Fruit fly (Drosophila melanogaster) whole organism, pupa: ENCODE measurements around the gene CG14265.

Experiments used
- CG13204 ChIP-seq: fragments of 200-800 bp; sonication (Bioruptor generic); optimal IDR thresholded peaks from 2 replicates; lab custom pipeline; 2018; ENCODE audit warnings: missing biosample characterization, mild to moderate bottlenecking, missing genetic modification characterization, moderate library complexity
- CG14655 ChIP-seq: fragments of 200-800 bp; sonication (Bioruptor generic); optimal IDR thresholded peaks from 3 replicates; lab custom pipeline; 2017; ENCODE audit warnings: mild to moderate bottlenecking, missing biosample characterization, missing genetic modification reagents, missing genetic modification characterization
- CG17806 ChIP-seq: fragments of 200-800 bp; sonication (Bioruptor generic); optimal IDR thresholded peaks from 2 replicates; lab custom pipeline; 2018; ENCODE audit warnings: missing biosample characterization, mild to moderate bottlenecking, missing genetic modification characterization, moderate library complexity
- CG32121 ChIP-seq: fragments of 200-800 bp; sonication (Bioruptor generic); IDR thresholded peaks from 2 replicates; pipeline ENCODE4 v1.3.6; 2022; ENCODE audit warnings: missing biosample characterization, missing genetic modification characterization
- CG34367 ChIP-seq: fragments of 200-800 bp; sonication (Bioruptor generic); optimal IDR thresholded peaks from 2 replicates; lab custom pipeline; 2018; ENCODE audit warnings: missing biosample characterization, mild to moderate bottlenecking, missing genetic modification characterization
- CG4496 ChIP-seq: fragments of 200-800 bp; sonication (Bioruptor generic); IDR thresholded peaks from 3 replicates; pipeline ENCODE4 v1.3.6; 2022; ENCODE audit warnings: missing biosample characterization, missing genetic modification characterization
- CG8301 ChIP-seq: fragments of 200-800 bp; sonication (Bioruptor generic); optimal IDR thresholded peaks from 2 replicates; lab custom pipeline; 2018; ENCODE audit warnings: missing biosample characterization, mild to moderate bottlenecking, missing genetic modification characterization
- EcR ChIP-seq: fragments of 200-800 bp; sonication (Bioruptor generic); optimal IDR thresholded peaks from 3 replicates; lab custom pipeline; 2019; ENCODE audit warnings: missing biosample characterization, missing genetic modification characterization, mild to moderate bottlenecking, moderate library complexity, missing genetic modification reagents
- Pif1A ChIP-seq: fragments of 200-800 bp; sonication (Bioruptor generic); optimal IDR thresholded peaks from 3 replicates; lab custom pipeline; 2016; ENCODE audit warnings: missing biosample characterization, missing genetic modification characterization
- Pif1B ChIP-seq: fragments of 200-800 bp; sonication (Bioruptor generic); optimal IDR thresholded peaks from 3 replicates; lab custom pipeline; 2016; ENCODE audit warnings: missing biosample characterization, missing genetic modification characterization
- fd96Ca ChIP-seq: fragments of 200-800 bp; sonication (Bioruptor generic); IDR thresholded peaks from 3 replicates; pipeline ENCODE4 v1.3.6; 2022; ENCODE audit warnings: missing biosample characterization, missing genetic modification characterization
- gl ChIP-seq: fragments of 200-800 bp; sonication (Bioruptor generic); optimal IDR thresholded peaks from 2 replicates; lab custom pipeline; 2018; ENCODE audit warnings: missing biosample characterization, mild to moderate bottlenecking, missing genetic modification characterization

DNA sequence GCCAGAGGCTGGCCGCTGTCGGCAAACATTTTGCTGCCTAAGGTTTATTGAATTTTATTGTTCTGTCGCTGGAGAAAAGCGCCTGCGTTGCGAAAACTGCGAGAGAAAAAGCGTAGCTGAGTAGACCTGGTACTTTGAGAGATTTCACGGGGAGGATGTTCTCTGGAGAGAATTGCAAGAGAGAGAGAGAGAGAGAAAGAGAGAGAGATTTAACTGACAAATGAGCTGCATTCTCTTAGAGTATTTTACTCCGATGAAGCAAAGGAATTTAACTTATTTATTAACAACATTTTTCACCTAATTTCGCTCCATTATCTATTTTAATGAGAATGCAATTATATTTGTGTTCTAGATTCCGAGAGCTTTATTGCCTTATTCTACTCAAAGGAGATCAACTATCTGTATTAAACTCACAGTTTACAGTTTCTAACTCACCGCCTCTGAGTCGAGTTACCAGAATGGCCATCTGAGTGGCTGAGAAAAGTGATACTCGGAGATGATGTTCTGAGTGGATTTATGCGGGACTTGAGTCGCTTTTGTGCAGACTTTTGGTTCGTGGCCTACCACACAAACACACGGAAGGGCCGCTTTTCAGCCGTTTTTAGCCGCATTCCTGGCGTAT lies 45.5 kb downstream of the CG14265 start:
- TF ChIP-seq Pif1A (GFP tag; lab: Kevin White, UChicago), result no peak
- TF ChIP-seq CG17806 (tag; lab: Kevin White, UChicago), result no peak
- no peak for TF ChIP-seq CG8301
- TF ChIP-seq CG4496, result no peak
- no peak for TF ChIP-seq CG13204 (GFP tag; lab: Kevin White, UChicago)
- no peak for TF ChIP-seq CG14655 (GFP tag; lab: Kevin White, UChicago)
- no peak for TF ChIP-seq EcR (GFP tag; lab: Kevin White, UChicago)
- TF ChIP-seq fd96Ca (GFP tag; lab: Robert Waterston, UW), result no peak
- TF ChIP-seq CG32121 (GFP tag; lab: Robert Waterston, UW), result no peak
- TF ChIP-seq Pif1B (GFP tag; lab: Kevin White, UChicago), result no peak
- TF ChIP-seq gl (tag; lab: Kevin White, UChicago), result no peak
- TF ChIP-seq CG34367 (tag; lab: Kevin White, UChicago), result no peak
